Worm (Caenorhabditis elegans) whole organism, young adult: ENCODE data around the gene C03B8.3.

ENCODE experiments used
- K12H6.12 ChIP-seq: fragments of 200-800 bp; sonication (Bioruptor generic); optimal IDR thresholded peaks from 2 replicates; lab custom pipeline; 2018; ENCODE audit warnings: mild to moderate bottlenecking, missing genetic modification characterization, missing compliant biosample characterization
- akir-1 ChIP-seq: fragments of 200-800 bp; sonication (Bioruptor generic); optimal IDR thresholded peaks from 2 replicates; lab custom pipeline; 2018; ENCODE audit warnings: mild to moderate bottlenecking, missing genetic modification characterization, moderate library complexity, missing compliant biosample characterization
- ama-1 ChIP-seq, 3 experiments: fragments of 150-350 bp in 1 of 3; sonication (generic microtip) in 2 of 3; optimal IDR thresholded peaks; 2 replicates each; lab custom pipeline; 2014 to 2018; ENCODE audit warnings: missing biosample characterization in 2 of 3, missing genetic modification characterization in 2 of 3, missing genetic modification reagents in 2 of 3
- mes-4 ChIP-seq: sonication (generic microtip); optimal IDR thresholded peaks from 2 replicates; lab custom pipeline; 2016; ENCODE audit warnings: missing genotype, missing genetic modification characterization, missing compliant biosample characterization
- nhr-80 ChIP-seq: sonication (generic microtip); optimal IDR thresholded peaks from 2 replicates; lab custom pipeline; 2016; ENCODE audit warnings: missing genetic modification characterization, missing compliant biosample characterization
- rcor-1 ChIP-seq: fragments of 200-800 bp; sonication (Bioruptor generic); IDR thresholded peaks from 2 replicates; pipeline ENCODE4 v1.3.6; 2022; ENCODE audit warnings: missing genetic modification reagents, missing genetic modification characterization, missing compliant biosample characterization
- rec-8 ChIP-seq, 2 experiments: sonication (generic microtip); optimal IDR thresholded peaks; 2 replicates each; lab custom pipeline; 2016; ENCODE audit warnings: mild to moderate bottlenecking in 2 of 2, missing genetic modification characterization in 2 of 2, missing genetic modification reagents in 2 of 2, missing genotype in 2 of 2, missing biosample characterization in 1 of 2, missing compliant biosample characterization in 1 of 2, moderate library complexity in 1 of 2
- unc-130 ChIP-seq: sonication (generic microtip); optimal IDR thresholded peaks from 2 replicates; lab custom pipeline; 2016; ENCODE audit warnings: missing genetic modification reagents, missing genetic modification characterization, missing compliant biosample characterization
- ztf-28 ChIP-seq: fragments of 200-800 bp; sonication (Bioruptor generic); IDR thresholded peaks from 2 replicates; pipeline ENCODE4 v1.3.6; 2022; ENCODE audit warnings: missing genetic modification reagents, missing genetic modification characterization, missing compliant biosample characterization

- TF ChIP-seq akir-1 (GFP tag; lab: Kevin White, UChicago) (no peak), rcor-1 (GFP tag; lab: Robert Waterston, UW) (no peak), rec-8 (tag; optimal IDR thresholded peaks at IDR 0.05; lab: Kevin White, UChicago) (no peak), ztf-28 (GFP tag; lab: Robert Waterston, UW) (no peak), unc-130 (no peak), mes-4 (tag; lab: Kevin White, UChicago) (no peak), K12H6.12 (tag; lab: Kevin White, UChicago) (no peak), nhr-80 (tag; lab: Kevin White, UChicago) (no peak), ama-1 (optimal IDR thresholded peaks at IDR 0.05; lab: Kevin White, UChicago) (no peak), ama-1 (GFP tag; optimal IDR thresholded peaks at IDR 0.05; lab: Kevin White, UChicago) (no peak)
Measured at ce11 chrIII:7743183-7743582, 31.1 kb downstream of the C03B8.3 start.
